Worm (Caenorhabditis elegans) whole organism, L1 larva: ENCODE data around the gene F52B11.2.

Source experiments
- ama-1 ChIP-seq: fragments of 150-350 bp; optimal IDR thresholded peaks from 2 replicates; lab custom pipeline; 2014
- nhr-12 ChIP-seq: sonication (generic microtip); optimal IDR thresholded peaks from 2 replicates; lab custom pipeline; 2017; ENCODE audit warnings: missing biosample characterization, missing genetic modification characterization
- pag-3 ChIP-seq: sonication (generic microtip); optimal IDR thresholded peaks from 2 replicates; lab custom pipeline; 2017; ENCODE audit warnings: missing genetic modification characterization, mild to moderate bottlenecking, missing compliant biosample characterization, antibody characterized with exemption, borderline replicate concordance; ENCODE audit not compliant: insufficient read depth
- ztf-4 ChIP-seq: fragments of 150-350 bp; optimal IDR thresholded peaks from 2 replicates; lab custom pipeline; 2014; ENCODE audit warnings: missing biosample characterization, missing genetic modification characterization

- TF ChIP-seq nhr-12 (tag; lab: Kevin White, UChicago): no peak
- TF ChIP-seq ztf-4 (tag; lab: Kevin White, UChicago): no peak
- TF ChIP-seq pag-3: no peak
- TF ChIP-seq ama-1 (lab: Kevin White, UChicago): no peak
Measured at ce11 chrIV:14069760-14070159, 13.6 kb upstream of the F52B11.2 start, which contains the start of gene lst-4.
